Fruit fly (Drosophila melanogaster) whole organism, embryonic: ENCODE results near the gene CG43064.

Experiments
- Antp ChIP-seq: fragments of 200-800 bp; sonication (Bioruptor generic); optimal IDR thresholded peaks from 3 replicates; lab custom pipeline; 2016; ENCODE audit warnings: missing biosample characterization, missing genetic modification characterization
- Awh ChIP-seq: fragments of 200-800 bp; sonication (Bioruptor generic); IDR thresholded peaks from 2 replicates; pipeline ENCODE4, ENCODE4 v1.3.6; 2022; ENCODE audit warnings: missing biosample characterization, missing genetic modification characterization
- Bdp1 ChIP-seq: fragments of 200-800 bp; sonication (Bioruptor generic); optimal IDR thresholded peaks from 3 replicates; lab custom pipeline; 2016; ENCODE audit warnings: missing biosample characterization, missing genetic modification characterization
- BtbVII ChIP-seq: fragments of 200-800 bp; sonication (Bioruptor generic); optimal IDR thresholded peaks from 3 replicates; lab custom pipeline; 2017; ENCODE audit warnings: missing biosample characterization, mild to moderate bottlenecking, missing genetic modification characterization
- CG10267 ChIP-seq: fragments of 200-800 bp; sonication (Bioruptor generic); optimal IDR thresholded peaks from 2 replicates; lab custom pipeline; 2018; ENCODE audit warnings: missing biosample characterization, mild to moderate bottlenecking, missing genetic modification characterization, moderate library complexity
- CG12071 ChIP-seq: fragments of 200-800 bp; sonication (Bioruptor generic); optimal IDR thresholded peaks from 3 replicates; lab custom pipeline; 2018; ENCODE audit warnings: missing biosample characterization, mild to moderate bottlenecking, missing genetic modification characterization
- CG12744 ChIP-seq: fragments of 200-800 bp; sonication (Bioruptor generic); optimal IDR thresholded peaks from 2 replicates; lab custom pipeline; 2016; ENCODE audit warnings: missing biosample characterization, missing genetic modification characterization
- CG13775 ChIP-seq: fragments of 200-800 bp; sonication (Bioruptor generic); optimal IDR thresholded peaks from 3 replicates; lab custom pipeline; 2017; ENCODE audit warnings: missing biosample characterization, mild to moderate bottlenecking, missing genetic modification characterization
- CG17328 ChIP-seq: fragments of 200-800 bp; sonication (Bioruptor generic); IDR thresholded peaks from 2 replicates; pipeline ENCODE4 v1.3.6; 2022; ENCODE audit warnings: missing biosample characterization, missing genetic modification characterization
- CG17385 ChIP-seq: fragments of 200-800 bp; sonication (Bioruptor generic); optimal IDR thresholded peaks from 3 replicates; lab custom pipeline; 2018; ENCODE audit warnings: missing biosample characterization, mild to moderate bottlenecking, missing genetic modification characterization
- CG18599 ChIP-seq: fragments of 200-800 bp; sonication (Bioruptor generic); optimal IDR thresholded peaks from 3 replicates; lab custom pipeline; 2017; ENCODE audit warnings: missing biosample characterization, missing genetic modification characterization, mild to moderate bottlenecking, moderate library complexity, missing genetic modification reagents
- CG2120 ChIP-seq: fragments of 200-800 bp; sonication (Bioruptor generic); optimal IDR thresholded peaks from 3 replicates; lab custom pipeline; 2016; ENCODE audit warnings: missing biosample characterization, missing genetic modification characterization
- CG30403 ChIP-seq: fragments of 200-800 bp; sonication (Bioruptor generic); optimal IDR thresholded peaks from 3 replicates; lab custom pipeline; 2016; ENCODE audit warnings: missing biosample characterization, missing genetic modification characterization
- CG3163 ChIP-seq: fragments of 200-800 bp; sonication (Bioruptor generic); optimal IDR thresholded peaks from 3 replicates; lab custom pipeline; 2016; ENCODE audit warnings: missing biosample characterization, missing genetic modification characterization
- CG3407 ChIP-seq: fragments of 200-800 bp; sonication (Bioruptor generic); optimal IDR thresholded peaks from 2 replicates; lab custom pipeline; 2018; ENCODE audit warnings: missing biosample characterization, mild to moderate bottlenecking, missing genetic modification characterization
- CG7839 ChIP-seq: fragments of 200-800 bp; sonication (Bioruptor generic); optimal IDR thresholded peaks from 3 replicates; lab custom pipeline; 2018; ENCODE audit warnings: missing biosample characterization, mild to moderate bottlenecking, missing genetic modification characterization, moderate library complexity
- CG7928 ChIP-seq: fragments of 200-800 bp; sonication (Bioruptor generic); optimal IDR thresholded peaks from 2 replicates; lab custom pipeline; 2017; ENCODE audit warnings: missing biosample characterization, mild to moderate bottlenecking, missing genetic modification characterization
- CG7987 ChIP-seq: fragments of 200-800 bp; sonication (Bioruptor generic); optimal IDR thresholded peaks from 2 replicates; lab custom pipeline; 2018; ENCODE audit warnings: missing biosample characterization, mild to moderate bottlenecking, missing genetic modification characterization, moderate library complexity
- CG8089 ChIP-seq: fragments of 200-800 bp; sonication (Bioruptor generic); optimal IDR thresholded peaks from 3 replicates; lab custom pipeline; 2016; ENCODE audit warnings: missing biosample characterization, missing genetic modification characterization
- CG8290 ChIP-seq, 3 experiments: fragments of 200-800 bp; sonication (Bioruptor generic); optimal IDR thresholded peaks; 2 replicates each; lab custom pipeline; 2016 to 2019; ENCODE audit warnings: missing biosample characterization in 3 of 3, missing genetic modification characterization in 3 of 3, mild to moderate bottlenecking in 2 of 3, moderate library complexity in 1 of 3
- CG9215 ChIP-seq: fragments of 200-800 bp; sonication (Bioruptor generic); IDR thresholded peaks from 2 replicates; pipeline ENCODE4 v1.3.6; 2022; ENCODE audit warnings: missing biosample characterization, missing genetic modification characterization
- CG9817 ChIP-seq: fragments of 200-800 bp; sonication (Bioruptor generic); optimal IDR thresholded peaks from 2 replicates; lab custom pipeline; 2018; ENCODE audit warnings: missing biosample characterization, mild to moderate bottlenecking, missing genetic modification characterization, moderate library complexity
- E2f1 ChIP-seq: fragments of 200-800 bp; sonication (Bioruptor generic); IDR thresholded peaks from 2 replicates; pipeline ENCODE4 v1.3.6; 2022; ENCODE audit warnings: missing biosample characterization, missing genetic modification characterization
- H2.0 ChIP-seq: fragments of 200-800 bp; sonication (Bioruptor generic); IDR thresholded peaks from 2 replicates; pipeline ENCODE4 v1.3.6; 2022; ENCODE audit warnings: missing biosample characterization, missing genetic modification characterization
- HLH3B ChIP-seq: fragments of 200-800 bp; sonication (Bioruptor generic); IDR thresholded peaks from 2 replicates; pipeline ENCODE4 v1.3.6; 2022; ENCODE audit warnings: missing biosample characterization, missing genetic modification characterization
- HLH54F ChIP-seq: fragments of 200-800 bp; sonication (Bioruptor generic); optimal IDR thresholded peaks from 3 replicates; lab custom pipeline; 2016; ENCODE audit warnings: missing biosample characterization, missing genetic modification characterization
- Hand ChIP-seq: fragments of 200-800 bp; sonication (Bioruptor generic); optimal IDR thresholded peaks from 2 replicates; lab custom pipeline; 2017; ENCODE audit warnings: mild to moderate bottlenecking, missing biosample characterization, missing genetic modification reagents, missing genetic modification characterization
- Med ChIP-seq: fragments of 200-800 bp; sonication (Bioruptor generic); peaks from one replicate; lab custom pipeline; 2016; ENCODE audit warnings: missing biosample characterization, missing genetic modification characterization, mild to moderate bottlenecking, inconsistent platforms, moderate library complexity
- PHDP ChIP-seq: fragments of 200-800 bp; sonication (Bioruptor generic); optimal IDR thresholded peaks from 3 replicates; lab custom pipeline; 2018; ENCODE audit warnings: missing biosample characterization, mild to moderate bottlenecking, missing genetic modification characterization, moderate library complexity
- Trl ChIP-seq, 3 experiments: fragments of >200 bp in 2 of 3; fragments of 200-800 bp in 1 of 3; sonication (Bioruptor generic) in 1 of 3; optimal IDR thresholded peaks; 2 replicates in 1 of 3; 3 replicates in 2 of 3; lab custom pipeline; 2016 to 2017; ENCODE audit warnings: missing biosample characterization in 1 of 3, missing genetic modification characterization in 1 of 3
- Xbp1 ChIP-seq: fragments of 200-800 bp; sonication (Bioruptor generic); optimal IDR thresholded peaks from 3 replicates; lab custom pipeline; 2016; ENCODE audit warnings: missing biosample characterization, mild to moderate bottlenecking, missing genetic modification characterization
- chinmo ChIP-seq: fragments of 200-800 bp; sonication (Bioruptor generic); IDR thresholded peaks from 4 replicates; pipeline ENCODE4 v1.3.6; 2022; ENCODE audit warnings: missing biosample characterization, missing genetic modification characterization; ENCODE audit not compliant: partially characterized antibody
- chm ChIP-seq: fragments of 200-800 bp; sonication (Bioruptor generic); IDR thresholded peaks from 2 replicates; pipeline ENCODE4 v1.3.6; 2022; ENCODE audit warnings: missing biosample characterization, missing genetic modification characterization
- dan ChIP-seq: fragments of 200-800 bp; sonication (Bioruptor generic); IDR thresholded peaks from 2 replicates; pipeline ENCODE4 v1.3.6; 2022; ENCODE audit warnings: missing biosample characterization, missing genetic modification characterization
- dm ChIP-seq: fragments of 200-800 bp; sonication (Bioruptor generic); optimal IDR thresholded peaks from 3 replicates; lab custom pipeline; 2016; ENCODE audit warnings: missing biosample characterization, missing genetic modification characterization
- dmrt99B ChIP-seq: fragments of 200-800 bp; sonication (Bioruptor generic); optimal IDR thresholded peaks from 2 replicates; lab custom pipeline; 2018; ENCODE audit warnings: missing biosample characterization, mild to moderate bottlenecking, missing genetic modification characterization, moderate library complexity
- gro ChIP-seq: fragments of 200-800 bp; sonication (Bioruptor generic); optimal IDR thresholded peaks from 2 replicates; lab custom pipeline; 2016; ENCODE audit warnings: missing biosample characterization, missing genetic modification characterization
- gsb ChIP-seq: fragments of 200-800 bp; sonication (Bioruptor generic); IDR thresholded peaks from 2 replicates; pipeline ENCODE4 v1.3.6; 2022; ENCODE audit warnings: missing biosample characterization, missing genetic modification characterization
- kah ChIP-seq: fragments of 200-800 bp; sonication (Bioruptor generic); optimal IDR thresholded peaks from 2 replicates; lab custom pipeline; 2018; ENCODE audit warnings: missing biosample characterization, mild to moderate bottlenecking, missing genetic modification characterization
- lmd ChIP-seq: fragments of 200-800 bp; sonication (Bioruptor generic); IDR thresholded peaks from 2 replicates; pipeline ENCODE4 v1.3.6; 2022; ENCODE audit warnings: missing biosample characterization, missing genetic modification characterization
- oc ChIP-seq: fragments of 200-800 bp; sonication (Bioruptor generic); optimal IDR thresholded peaks from 2 replicates; lab custom pipeline; 2018; ENCODE audit warnings: missing biosample characterization, mild to moderate bottlenecking, missing genetic modification characterization, moderate library complexity
- ranshi ChIP-seq: fragments of 200-800 bp; sonication (Bioruptor generic); IDR thresholded peaks from 2 replicates; pipeline ENCODE4 v1.3.6; 2022; ENCODE audit warnings: missing biosample characterization, missing genetic modification characterization
- row ChIP-seq: fragments of 200-800 bp; sonication (Bioruptor generic); IDR thresholded peaks from 3 replicates; pipeline ENCODE4 v1.3.6; 2022; ENCODE audit warnings: missing biosample characterization, missing genetic modification characterization
- shn ChIP-seq: fragments of 200-800 bp; sonication (Bioruptor generic); optimal IDR thresholded peaks from 3 replicates; lab custom pipeline; 2016; ENCODE audit warnings: missing biosample characterization, missing genetic modification characterization
- sim ChIP-seq: fragments of 200-800 bp; sonication (Bioruptor generic); IDR thresholded peaks from 2 replicates; pipeline ENCODE4 v1.3.6; 2022; ENCODE audit warnings: missing biosample characterization, missing genetic modification characterization
- unpg ChIP-seq: fragments of 200-800 bp; sonication (Bioruptor generic); optimal IDR thresholded peaks from 3 replicates; lab custom pipeline; 2018; ENCODE audit warnings: missing biosample characterization, mild to moderate bottlenecking, missing genetic modification characterization, moderate library complexity
- wor ChIP-seq: fragments of 200-800 bp; sonication (Bioruptor generic); IDR thresholded peaks from 2 replicates; pipeline ENCODE4 v1.3.6; 2022; ENCODE audit warnings: missing biosample characterization, missing genetic modification characterization
- z ChIP-seq: fragments of 200-800 bp; sonication (Bioruptor generic); IDR thresholded peaks from 3 replicates; pipeline ENCODE4 v1.3.6; 2022; ENCODE audit warnings: missing biosample characterization, missing genetic modification characterization

CG43064 gene

DNA sequence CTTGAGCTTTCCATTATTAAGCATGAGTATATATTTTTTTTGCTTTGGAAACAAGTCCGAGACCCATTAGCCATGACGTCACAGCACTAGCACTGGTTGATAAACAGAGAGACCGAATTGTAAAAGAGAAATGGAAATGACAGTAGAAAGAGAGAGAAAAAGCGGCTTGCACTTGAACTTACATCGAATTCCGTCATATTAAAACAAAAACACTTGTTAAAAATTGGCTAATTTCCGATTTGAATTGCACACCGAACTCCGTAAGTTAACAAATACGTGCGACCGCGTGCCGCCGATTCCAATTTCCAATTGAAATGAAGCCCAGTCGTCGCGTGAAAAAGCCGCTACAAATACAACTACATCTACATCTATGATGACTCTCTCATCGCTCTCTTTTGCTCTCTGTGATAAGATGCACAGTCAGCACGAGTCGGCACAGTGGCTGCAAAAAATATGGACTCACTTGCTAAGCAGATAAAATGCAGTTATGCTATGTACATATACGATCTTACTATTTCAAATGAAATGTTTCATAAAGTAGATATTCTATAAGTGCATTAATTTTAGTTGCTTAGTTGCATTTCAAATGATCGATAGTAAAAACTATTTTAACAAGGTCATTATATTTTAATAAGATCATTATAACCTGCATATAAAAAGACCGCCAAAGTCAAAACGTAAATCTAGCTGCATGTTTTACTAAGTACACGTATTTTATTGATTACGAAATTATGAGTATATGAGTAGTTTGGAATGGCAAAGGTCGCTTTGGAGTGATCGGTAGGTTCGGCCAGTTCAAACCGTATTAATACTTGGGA lies 16.7 kb downstream of the CG43064 start (continued):
- TF ChIP-seq H2.0 (GFP tag; lab: Robert Waterston, UW) (peak; percentile 54; the same call in 1 of the 2 replicates), PHDP (tag; lab: Kevin White, UChicago) (peak; percentile 44), Med (peak; percentile 79), Bdp1 (GFP tag; lab: Kevin White, UChicago) (no peak), unpg (peak; percentile 43), ranshi (GFP tag; lab: Robert Waterston, UW) (peak; percentile 38; the same call in 1 of the 2 replicates), wor (GFP tag; lab: Robert Waterston, UW) (no peak), shn (GFP tag; lab: Kevin White, UChicago) (peak; percentile 48), CG12071 (peak; percentile 31), HLH54F (GFP tag; lab: Kevin White, UChicago) (peak; percentile 26), Hand (GFP tag; lab: Kevin White, UChicago) (peak; percentile 25), dan (GFP tag; lab: Robert Waterston, UW) (no peak), CG7839 (tag; lab: Kevin White, UChicago) (peak; percentile 59), CG12744 (GFP tag; lab: Kevin White, UChicago) (no peak), kah (GFP tag; lab: Kevin White, UChicago) (peak; percentile 44), CG9817 (tag; lab: Kevin White, UChicago) (peak; percentile 7), CG13775 (no peak), CG7987 (peak; percentile 3), HLH3B (GFP tag; lab: Robert Waterston, UW) (peak; percentile 42; the same call in 1 of the 2 replicates), gro (GFP tag; lab: Kevin White, UChicago) (no peak), E2f1 (GFP tag; lab: Robert Waterston, UW) (peak; percentile 30; the same call in 1 of the 2 replicates), CG2120 (GFP tag; lab: Kevin White, UChicago) (peak; percentile 63), CG9215 (GFP tag; lab: Robert Waterston, UW) (no peak), z (GFP tag; lab: Robert Waterston, UW) (no peak), Trl (optimal IDR thresholded peaks at IDR 0.05; lab: Kevin White, UChicago) (peak; percentile 87 to 90), Trl (GFP tag; optimal IDR thresholded peaks at IDR 0.05; lab: Kevin White, UChicago) (peak; percentile 49), CG3407 (GFP tag; lab: Kevin White, UChicago) (no peak), row (GFP tag; lab: Robert Waterston, UW) (peak; percentile 78), gsb (GFP tag; lab: Robert Waterston, UW) (peak; percentile 32; the same call in 1 of the 2 replicates), CG17385 (GFP tag; lab: Kevin White, UChicago) (peak; percentile 29), Xbp1 (GFP tag; lab: Kevin White, UChicago) (peak; percentile 42), dm (GFP tag; lab: Kevin White, UChicago) (peak; percentile 54), CG30403 (GFP tag; lab: Kevin White, UChicago) (peak; percentile 11), CG7928 (GFP tag; lab: Kevin White, UChicago) (no peak), CG3163 (peak; percentile 77), CG17328 (peak; percentile 30; the same call in 1 of the 2 replicates), CG10267 (tag; lab: Kevin White, UChicago) (peak; percentile 11), CG8290 (GFP tag; optimal IDR thresholded peaks at IDR 0.05; lab: Kevin White, UChicago) (no peak), CG8290 (tag; optimal IDR thresholded peaks at IDR 0.05; lab: Kevin White, UChicago) (no peak), Awh (GFP tag; lab: Robert Waterston, UW) (0 out of 2 replicates have a peak, but pooled peaks have one; percentile 6), oc (peak; percentile 16), chm (GFP tag; lab: Robert Waterston, UW) (peak; percentile 55; the same call in 1 of the 2 replicates), sim (no peak), CG8089 (GFP tag; lab: Kevin White, UChicago) (no peak), CG18599 (GFP tag; lab: Kevin White, UChicago) (peak; percentile 28), lmd (GFP tag; lab: Robert Waterston, UW) (peak; percentile 16; the same call in 1 of the 2 replicates), chinmo (GFP tag; lab: Robert Waterston, UW) (peak; percentile 84; the same call in 3 of the 4 replicates), BtbVII (peak; percentile 86), Antp (GFP tag; lab: Kevin White, UChicago) (peak; percentile 15), dmrt99B (tag; lab: Kevin White, UChicago) (no peak)
